Worm (Caenorhabditis elegans) whole organism, late embryonic: ENCODE measurements around the gene F14D7.18.

Source experiments
- F13H6.1 ChIP-seq: sonication (generic microtip); optimal IDR thresholded peaks from 2 replicates; lab custom pipeline; 2016; ENCODE audit warnings: missing genetic modification characterization, missing compliant biosample characterization
- ama-1 ChIP-seq: fragments of 150-350 bp; optimal IDR thresholded peaks from 2 replicates; lab custom pipeline; 2014
- ceh-2 ChIP-seq: sonication (generic microtip); optimal IDR thresholded peaks from 2 replicates; lab custom pipeline; 2016; ENCODE audit warnings: missing genotype, missing genetic modification characterization, missing compliant biosample characterization
- che-1 ChIP-seq: sonication (generic microtip); optimal IDR thresholded peaks from 2 replicates; lab custom pipeline; 2016; ENCODE audit warnings: mild to moderate bottlenecking, missing genetic modification characterization, missing compliant biosample characterization
- elt-4 ChIP-seq: sonication (generic microtip); optimal IDR thresholded peaks from 2 replicates; lab custom pipeline; 2016; ENCODE audit warnings: missing genetic modification characterization, missing compliant biosample characterization
- mec-3 ChIP-seq: sonication (generic microtip); optimal IDR thresholded peaks from 2 replicates; lab custom pipeline; 2016; ENCODE audit warnings: borderline replicate concordance, missing genetic modification characterization, missing compliant biosample characterization
- nhr-11 ChIP-seq: fragments of 150-350 bp; optimal IDR thresholded peaks from 2 replicates; lab custom pipeline; 2014; ENCODE audit warnings: missing biosample characterization, missing genetic modification characterization
- nhr-232 ChIP-seq: sonication (generic microtip); optimal IDR thresholded peaks from 2 replicates; lab custom pipeline; 2016; ENCODE audit warnings: missing genetic modification characterization, missing compliant biosample characterization
- pax-1 ChIP-seq: fragments of 150-350 bp; optimal IDR thresholded peaks from 2 replicates; lab custom pipeline; 2014; ENCODE audit warnings: missing biosample characterization, missing genetic modification characterization
- pha-4 ChIP-seq: fragments of 150-350 bp; optimal IDR thresholded peaks from 2 replicates; lab custom pipeline; 2018; ENCODE audit warnings: missing biosample characterization, missing genetic modification reagents, missing genetic modification characterization
- pqm-1 ChIP-seq: sonication (generic microtip); optimal IDR thresholded peaks from 2 replicates; lab custom pipeline; 2016; ENCODE audit warnings: missing genetic modification characterization, missing compliant biosample characterization

DNA sequence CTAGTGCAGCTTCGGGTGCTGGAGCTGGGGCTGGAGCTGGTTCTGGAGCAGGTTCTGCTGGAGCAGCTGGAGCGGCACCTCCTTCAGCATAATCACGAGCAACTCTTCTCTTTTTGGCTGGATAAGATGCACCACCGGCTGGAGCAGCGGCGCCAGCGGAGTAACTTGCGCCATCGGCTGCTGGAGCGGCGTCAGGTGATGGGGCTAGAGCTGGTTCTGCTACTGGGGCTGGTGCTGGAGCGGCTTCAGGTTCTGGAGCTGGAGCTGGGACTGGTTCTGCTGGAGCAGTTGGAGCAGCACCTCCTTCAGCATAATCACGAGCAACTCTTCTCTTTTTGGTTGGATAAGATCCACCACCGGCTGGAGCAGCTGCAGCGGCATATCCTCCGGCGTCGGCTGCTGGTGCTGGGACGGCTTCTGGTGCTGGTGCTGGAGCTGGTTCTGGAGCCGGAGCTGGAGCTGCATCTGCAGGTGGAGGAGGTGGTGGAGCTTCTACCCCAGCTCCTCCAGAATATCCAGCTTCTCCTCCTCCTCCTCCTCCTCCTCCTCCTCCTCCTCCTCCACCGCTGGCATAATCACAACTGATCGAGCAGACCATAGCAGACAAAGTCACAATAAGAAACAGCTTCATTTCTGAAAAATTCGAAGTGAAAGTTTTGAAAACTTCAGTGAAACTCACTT is 28.7 kb upstream of the F14D7.18 start, which contains the start of gene F47B8.13:
- TF ChIP-seq ama-1 (lab: Kevin White, UChicago) = no peak
- no peak for TF ChIP-seq che-1 (tag; lab: Kevin White, UChicago)
- no peak for TF ChIP-seq pqm-1 (tag; lab: Kevin White, UChicago)
- no peak for TF ChIP-seq pax-1 (tag; lab: Kevin White, UChicago)
- peak; percentile 76 for TF ChIP-seq mec-3
- no peak for TF ChIP-seq nhr-11 (tag; lab: Kevin White, UChicago)
- TF ChIP-seq pha-4 = no peak
- no peak for TF ChIP-seq F13H6.1
- TF ChIP-seq elt-4 (tag; lab: Kevin White, UChicago) = no peak
- no peak for TF ChIP-seq nhr-232 (tag; lab: Kevin White, UChicago)
- no peak for TF ChIP-seq ceh-2
